Worm (Caenorhabditis elegans) whole organism, mixed stage, embryonic: ENCODE measurements around the gene dgk-2.

Source experiments
- M03D4.4 ChIP-seq: sonication (generic microtip); optimal IDR thresholded peaks from 2 replicates; lab custom pipeline; 2017; ENCODE audit warnings: mild to moderate bottlenecking, missing genetic modification characterization, missing compliant biosample characterization
- bed-3 ChIP-seq: fragments of 200-800 bp; sonication (Bioruptor generic); optimal IDR thresholded peaks from 3 replicates; lab custom pipeline; 2018; ENCODE audit warnings: mild to moderate bottlenecking, missing genetic modification characterization, moderate library complexity, missing compliant biosample characterization
- blmp-1 ChIP-seq: fragments of 150-350 bp; optimal IDR thresholded peaks from 2 replicates; lab custom pipeline; 2014; ENCODE audit warnings: missing biosample characterization, missing genetic modification characterization
- ceh-39 ChIP-seq: fragments of 150-350 bp; optimal IDR thresholded peaks from 2 replicates; lab custom pipeline; 2014; ENCODE audit warnings: missing biosample characterization, missing genetic modification characterization
- ceh-43 ChIP-seq: fragments of 200-800 bp; sonication (Bioruptor generic); optimal IDR thresholded peaks from 2 replicates; lab custom pipeline; 2018; ENCODE audit warnings: mild to moderate bottlenecking, missing genetic modification characterization, moderate library complexity, missing compliant biosample characterization
- ceh-83 ChIP-seq: fragments of 200-800 bp; sonication (Bioruptor generic); optimal IDR thresholded peaks from 2 replicates; lab custom pipeline; 2018; ENCODE audit warnings: mild to moderate bottlenecking, missing genetic modification characterization, missing compliant biosample characterization
- ces-1 ChIP-seq: fragments of 150-350 bp; optimal IDR thresholded peaks from 2 replicates; lab custom pipeline; 2014; ENCODE audit warnings: missing biosample characterization, missing genetic modification reagents, missing genetic modification characterization
- cnd-1 ChIP-seq: fragments of 200-800 bp; sonication (Bioruptor generic); optimal IDR thresholded peaks from 2 replicates; lab custom pipeline; 2018; ENCODE audit warnings: mild to moderate bottlenecking, missing genetic modification characterization, missing compliant biosample characterization
- drap-1 ChIP-seq: fragments of 200-800 bp; sonication (Bioruptor generic); optimal IDR thresholded peaks from 3 replicates; lab custom pipeline; 2018; ENCODE audit warnings: mild to moderate bottlenecking, missing genetic modification characterization, missing compliant biosample characterization
- elt-1 ChIP-seq: sonication (generic microtip); optimal IDR thresholded peaks from 2 replicates; lab custom pipeline; 2017; ENCODE audit warnings: missing genetic modification characterization, mild to moderate bottlenecking, missing compliant biosample characterization, antibody characterized with exemption, moderate library complexity, borderline replicate concordance; ENCODE audit not compliant: insufficient read depth
- elt-3 ChIP-seq: fragments of 150-350 bp; optimal IDR thresholded peaks from 2 replicates; lab custom pipeline; 2014; ENCODE audit warnings: missing biosample characterization, missing genetic modification characterization
- flh-1 ChIP-seq: fragments of 200-800 bp; sonication (Bioruptor generic); optimal IDR thresholded peaks from 2 replicates; lab custom pipeline; 2018; ENCODE audit warnings: mild to moderate bottlenecking, missing genetic modification characterization, moderate library complexity, missing compliant biosample characterization
- ham-2 ChIP-seq: fragments of 200-800 bp; sonication (Bioruptor generic); optimal IDR thresholded peaks from 2 replicates; lab custom pipeline; 2018; ENCODE audit warnings: mild to moderate bottlenecking, missing genetic modification characterization, missing compliant biosample characterization
- hlh-1 ChIP-seq: fragments of 150-350 bp; optimal IDR thresholded peaks from 2 replicates; lab custom pipeline; 2014; ENCODE audit warnings: missing biosample characterization, missing genetic modification reagents, missing genetic modification characterization
- lin-13 ChIP-seq: fragments of 150-350 bp; optimal IDR thresholded peaks from 2 replicates; lab custom pipeline; 2014; ENCODE audit warnings: missing biosample characterization, missing genetic modification characterization
- lin-32 ChIP-seq: fragments of 200-800 bp; sonication (Bioruptor generic); optimal IDR thresholded peaks from 2 replicates; lab custom pipeline; 2018; ENCODE audit warnings: mild to moderate bottlenecking, missing genetic modification characterization, missing compliant biosample characterization
- lsy-2 ChIP-seq: fragments of 150-350 bp; optimal IDR thresholded peaks from 2 replicates; lab custom pipeline; 2014; ENCODE audit warnings: missing biosample characterization, missing genetic modification characterization
- mab-5 ChIP-seq: fragments of 150-350 bp; optimal IDR thresholded peaks from 2 replicates; lab custom pipeline; 2014; ENCODE audit warnings: missing biosample characterization, missing genetic modification characterization
- mep-1 ChIP-seq: fragments of 150-350 bp; optimal IDR thresholded peaks from 2 replicates; lab custom pipeline; 2017; ENCODE audit warnings: missing biosample characterization, missing genetic modification reagents, missing genetic modification characterization, inconsistent platforms
- mls-2 ChIP-seq: sonication (generic microtip); optimal IDR thresholded peaks from 2 replicates; lab custom pipeline; 2016; ENCODE audit warnings: mild to moderate bottlenecking, missing genetic modification characterization, moderate library complexity, missing compliant biosample characterization
- nhr-12 ChIP-seq: fragments of 150-350 bp; optimal IDR thresholded peaks from 2 replicates; lab custom pipeline; 2014; ENCODE audit warnings: missing biosample characterization, missing genetic modification characterization
- nhr-2 ChIP-seq: fragments of 150-350 bp; optimal IDR thresholded peaks from 2 replicates; lab custom pipeline; 2014; ENCODE audit warnings: missing biosample characterization, missing genetic modification characterization
- nhr-237 ChIP-seq: fragments of 150-350 bp; optimal IDR thresholded peaks from 2 replicates; lab custom pipeline; 2014; ENCODE audit warnings: missing biosample characterization, missing genetic modification characterization
- nhr-28 ChIP-seq: fragments of 150-350 bp; optimal IDR thresholded peaks from 2 replicates; lab custom pipeline; 2014; ENCODE audit warnings: missing biosample characterization, missing genetic modification characterization
- nhr-76 ChIP-seq: sonication (generic microtip); optimal IDR thresholded peaks from 2 replicates; lab custom pipeline; 2017; ENCODE audit warnings: missing biosample characterization, missing genetic modification characterization
- pha-4 ChIP-seq: fragments of 150-350 bp; optimal IDR thresholded peaks from 2 replicates; lab custom pipeline; 2018; ENCODE audit warnings: missing biosample characterization, missing genetic modification reagents, missing genetic modification characterization
- sem-2 ChIP-seq: fragments of 200-800 bp; sonication (Bioruptor generic); optimal IDR thresholded peaks from 2 replicates; lab custom pipeline; 2018; ENCODE audit warnings: mild to moderate bottlenecking, missing genetic modification characterization, missing compliant biosample characterization
- snpc-4 ChIP-seq: fragments of 150-350 bp; optimal IDR thresholded peaks from 2 replicates; lab custom pipeline; 2014; ENCODE audit warnings: missing biosample characterization, missing genetic modification characterization
- sptf-1 ChIP-seq: sonication (generic microtip); optimal IDR thresholded peaks from 2 replicates; lab custom pipeline; 2017; ENCODE audit warnings: mild to moderate bottlenecking, missing genetic modification characterization, moderate library complexity, missing compliant biosample characterization
- tbx-8 ChIP-seq: fragments of 200-800 bp; sonication (Bioruptor generic); optimal IDR thresholded peaks from 2 replicates; lab custom pipeline; 2018; ENCODE audit warnings: mild to moderate bottlenecking, missing genetic modification characterization, moderate library complexity, missing compliant biosample characterization
- unc-120 ChIP-seq: sonication (generic microtip); optimal IDR thresholded peaks from 2 replicates; lab custom pipeline; 2017; ENCODE audit warnings: missing genetic modification characterization, missing compliant biosample characterization; ENCODE audit not compliant: poor library complexity, severe bottlenecking
- unc-39 ChIP-seq: fragments of 150-350 bp; optimal IDR thresholded peaks from 2 replicates; lab custom pipeline; 2014; ENCODE audit warnings: missing biosample characterization, missing genetic modification characterization
- unc-62 ChIP-seq: fragments of 150-350 bp; optimal IDR thresholded peaks from 2 replicates; lab custom pipeline; 2014; ENCODE audit warnings: missing biosample characterization, missing genetic modification reagents, missing genetic modification characterization
- zip-8 ChIP-seq: fragments of 150-350 bp; optimal IDR thresholded peaks from 2 replicates; lab custom pipeline; 2014; ENCODE audit warnings: missing biosample characterization, missing genetic modification characterization
- ztf-11 ChIP-seq: fragments of 150-350 bp; optimal IDR thresholded peaks from 2 replicates; lab custom pipeline; 2014; ENCODE audit warnings: missing biosample characterization, missing genetic modification characterization

dgk-2 gene

DNA sequence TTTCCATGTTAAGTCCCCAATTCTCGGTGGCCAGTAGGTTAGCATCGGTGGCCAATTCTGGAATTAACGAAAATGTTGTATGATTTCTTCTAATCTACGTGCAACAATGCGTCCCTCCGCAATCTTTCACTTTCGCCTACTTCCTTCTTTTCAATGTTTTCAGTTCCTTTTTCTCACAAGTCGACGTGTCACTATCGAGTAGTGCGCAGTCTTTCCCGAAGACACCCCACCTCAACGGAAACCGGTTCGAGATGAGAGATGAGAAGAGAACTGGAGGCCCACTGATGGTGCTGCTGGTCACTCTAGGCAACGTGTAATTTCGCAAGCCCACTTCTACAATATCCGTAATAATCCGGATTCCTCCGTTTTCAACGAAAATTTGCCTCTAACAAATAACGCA is 15.8 kb upstream of the dgk-2 start:
- TF ChIP-seq nhr-2 (tag; lab: Kevin White, UChicago) (no peak), flh-1 (GFP tag; lab: Kevin White, UChicago) (no peak), pha-4 (no peak), unc-39 (tag; lab: Kevin White, UChicago) (no peak), ztf-11 (no peak), ham-2 (GFP tag; lab: Kevin White, UChicago) (no peak)

DNA sequence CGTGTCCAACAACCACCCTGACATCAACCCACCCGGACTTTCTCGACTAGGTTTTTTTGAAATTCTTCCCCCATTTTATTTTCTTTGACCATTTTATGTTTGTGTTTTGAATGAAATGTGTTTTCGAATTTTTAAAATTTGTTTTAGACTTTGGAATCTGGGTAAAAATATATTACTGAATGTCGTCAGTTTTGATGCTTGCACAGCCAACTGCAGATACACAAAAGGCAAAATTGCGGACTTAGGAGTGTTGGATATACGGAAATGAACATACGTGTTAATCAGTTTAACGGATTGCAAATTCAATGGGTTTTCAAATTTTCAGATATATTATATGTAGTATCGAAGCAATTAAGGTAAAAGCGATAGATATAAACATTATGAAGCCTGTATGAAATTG is 12.6 kb upstream of the dgk-2 start:
- peak; percentile 53 for TF ChIP-seq ces-1 (GFP tag; lab: Kevin White, UChicago)
- no peak for TF ChIP-seq zip-8 (tag; lab: Kevin White, UChicago)
- TF ChIP-seq ztf-11, result no peak
- TF ChIP-seq elt-3, result no peak

ce11 chrX:4513657-4514143 is 9.5 kb upstream of the dgk-2 start, which contains the start of gene spr-3:
Gene spr-3, plus strand, starts transcription at chrX:4514093.
- TF ChIP-seq hlh-1 (tag; lab: Kevin White, UChicago), result no peak
- no peak for TF ChIP-seq ceh-83 (GFP tag; lab: Kevin White, UChicago)
- no peak for TF ChIP-seq mep-1 (tag; lab: Kevin White, UChicago)
- peak; percentile 38 for TF ChIP-seq sptf-1 (tag; lab: Kevin White, UChicago)
- peak; percentile 20 for TF ChIP-seq pha-4
- peak; percentile 30 for TF ChIP-seq cnd-1 (tag; lab: Kevin White, UChicago)
- no peak for TF ChIP-seq nhr-12 (tag; lab: Kevin White, UChicago)
- TF ChIP-seq elt-1 (tag; lab: Kevin White, UChicago), result no peak
- TF ChIP-seq mab-5 (tag; lab: Kevin White, UChicago), result no peak
- no peak for TF ChIP-seq snpc-4 (tag; lab: Kevin White, UChicago)
- TF ChIP-seq ztf-11, result no peak
- TF ChIP-seq nhr-2 (tag; lab: Kevin White, UChicago), result no peak
- no peak for TF ChIP-seq nhr-76 (tag; lab: Kevin White, UChicago)
- no peak for TF ChIP-seq unc-39 (tag; lab: Kevin White, UChicago)
- TF ChIP-seq nhr-237 (tag; lab: Kevin White, UChicago), result no peak
- TF ChIP-seq flh-1 (GFP tag; lab: Kevin White, UChicago), result no peak
- TF ChIP-seq unc-120 (tag; lab: Kevin White, UChicago), result no peak
- TF ChIP-seq drap-1 (GFP tag; lab: Kevin White, UChicago), result no peak
- TF ChIP-seq ham-2 (GFP tag; lab: Kevin White, UChicago), result peak; percentile 86
- TF ChIP-seq sem-2 (GFP tag; lab: Kevin White, UChicago), result no peak
- no peak for TF ChIP-seq bed-3 (GFP tag; lab: Kevin White, UChicago)
- peak; percentile 18 for TF ChIP-seq ces-1 (GFP tag; lab: Kevin White, UChicago)
- TF ChIP-seq elt-3, result no peak
- TF ChIP-seq nhr-28 (tag; lab: Kevin White, UChicago), result no peak
- TF ChIP-seq ceh-39 (tag; lab: Kevin White, UChicago), result no peak
- TF ChIP-seq ceh-43, result no peak
- TF ChIP-seq zip-8 (tag; lab: Kevin White, UChicago), result no peak
- no peak for TF ChIP-seq lsy-2 (tag; lab: Kevin White, UChicago)
- TF ChIP-seq lin-32 (GFP tag; lab: Kevin White, UChicago), result peak; percentile 85
- no peak for TF ChIP-seq M03D4.4 (tag; lab: Kevin White, UChicago)
- TF ChIP-seq unc-62 (GFP tag; lab: Kevin White, UChicago), result no peak
- TF ChIP-seq blmp-1 (tag; lab: Kevin White, UChicago), result no peak
- no peak for TF ChIP-seq tbx-8 (GFP tag; lab: Kevin White, UChicago)
- no peak for TF ChIP-seq lin-13 (tag; lab: Kevin White, UChicago)
- peak; percentile 3 for TF ChIP-seq mls-2 (tag; lab: Kevin White, UChicago)

DNA sequence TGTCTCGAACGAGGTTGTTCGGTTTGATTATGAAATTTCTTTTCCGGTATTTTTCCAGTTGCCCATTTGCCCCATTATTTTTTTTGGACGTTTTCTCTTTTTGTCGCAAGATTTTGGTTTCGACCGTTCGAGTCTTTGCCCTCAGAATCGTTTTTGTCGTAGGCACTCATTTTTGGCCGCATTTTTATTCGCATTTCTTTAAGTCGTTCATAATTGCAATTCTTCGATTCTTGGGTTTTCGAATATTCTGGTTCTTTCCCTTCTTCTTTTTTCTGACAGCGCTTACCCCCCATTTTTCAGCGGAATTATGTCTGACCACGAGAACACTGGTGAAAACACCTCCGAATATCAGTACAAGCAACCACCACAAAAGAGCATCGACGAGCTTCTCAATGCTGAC is 4.0 kb upstream of the dgk-2 start, which contains the start of gene rhi-1:
TSS of gene rhi-1 (plus strand) at position 301 of the 400 bp plus-strand sequence.
- TF ChIP-seq elt-1 (tag; lab: Kevin White, UChicago), result no peak
- TF ChIP-seq unc-120 (tag; lab: Kevin White, UChicago), result no peak
- TF ChIP-seq tbx-8 (GFP tag; lab: Kevin White, UChicago), result no peak
- no peak for TF ChIP-seq ztf-11
- no peak for TF ChIP-seq mep-1 (tag; lab: Kevin White, UChicago)
